Worm (Caenorhabditis elegans): Measurements from ENCODE around the gene T27D12.6.

- no peak for TF ChIP-seq efl-1 (GFP tag; optimal IDR thresholded peaks at IDR 0.05)
- no peak for TF ChIP-seq ama-1 (optimal IDR thresholded peaks at IDR 0.05)
- no peak for TF ChIP-seq ama-1 (GFP tag; optimal IDR thresholded peaks at IDR 0.05)
- no peak for TF ChIP-seq zim-3 (tag; optimal IDR thresholded peaks at IDR 0.05)
- TF ChIP-seq madf-10 (tag; optimal IDR thresholded peaks at IDR 0.05): no peak
- TF ChIP-seq T26A5.8 (tag; optimal IDR thresholded peaks at IDR 0.05): no peak
- no peak for TF ChIP-seq sea-2 (GFP tag; IDR thresholded peaks at IDR 0.05)
- TF ChIP-seq Y56A3A.18 (GFP tag; IDR thresholded peaks at IDR 0.05): no peak
- TF ChIP-seq athp-1 (tag; optimal IDR thresholded peaks at IDR 0.05): no peak
- no peak for TF ChIP-seq unc-62 (GFP tag; optimal IDR thresholded peaks at IDR 0.05)
- TF ChIP-seq bed-2 (GFP tag; IDR thresholded peaks at IDR 0.05): no peak
These were observed 32.9 kb downstream of the T27D12.6 start, which contains the start of gene col-84 for ce11 chrII:11868234-11868633.
